Worm (Caenorhabditis elegans) whole organism, midembryonic: ENCODE results near the gene srg-65.

ENCODE experiments used
- T22C8.4 ChIP-seq: fragments of 200-800 bp; sonication (Bioruptor generic); IDR thresholded peaks from 2 replicates; pipeline ENCODE4 v1.3.6; 2022; ENCODE audit warnings: missing genetic modification characterization, missing compliant biosample characterization
- cog-1 ChIP-seq: sonication (generic microtip); optimal IDR thresholded peaks from 2 replicates; lab custom pipeline; 2016; ENCODE audit warnings: missing genetic modification characterization, missing compliant biosample characterization
- flt-1 ChIP-seq: fragments of 200-800 bp; sonication (Bioruptor generic); IDR thresholded peaks from 2 replicates; pipeline ENCODE4 v1.3.6; 2022; ENCODE audit warnings: missing genetic modification characterization, missing compliant biosample characterization
- klf-2 ChIP-seq: fragments of 200-800 bp; sonication (Bioruptor generic); conservative IDR thresholded peaks from 2 replicates; pipeline ENCODE4 v1.3.6; 2022; ENCODE audit warnings: missing genetic modification reagents, missing genetic modification characterization, missing compliant biosample characterization
- med-1 ChIP-seq: sonication (generic microtip); optimal IDR thresholded peaks from 2 replicates; lab custom pipeline; 2017; ENCODE audit warnings: missing genetic modification characterization, mild to moderate bottlenecking, missing compliant biosample characterization, antibody characterized with exemption, missing genetic modification reagents; ENCODE audit not compliant: insufficient read depth
- ref-1 ChIP-seq: fragments of 200-800 bp; sonication (Bioruptor generic); conservative IDR thresholded peaks from 2 replicates; pipeline ENCODE4 v1.3.6; 2022; ENCODE audit warnings: missing genetic modification reagents, missing genetic modification characterization, missing compliant biosample characterization
- tab-1 ChIP-seq: fragments of 200-800 bp; sonication (Bioruptor generic); IDR thresholded peaks from 2 replicates; pipeline ENCODE4 v1.3.6; 2022; ENCODE audit warnings: missing genetic modification characterization, missing compliant biosample characterization
- ztf-23 ChIP-seq: fragments of 200-800 bp; sonication (Bioruptor generic); IDR thresholded peaks from 2 replicates; pipeline ENCODE4 v1.3.6; 2022; ENCODE audit warnings: missing genetic modification reagents, missing genetic modification characterization, missing compliant biosample characterization

DNA sequence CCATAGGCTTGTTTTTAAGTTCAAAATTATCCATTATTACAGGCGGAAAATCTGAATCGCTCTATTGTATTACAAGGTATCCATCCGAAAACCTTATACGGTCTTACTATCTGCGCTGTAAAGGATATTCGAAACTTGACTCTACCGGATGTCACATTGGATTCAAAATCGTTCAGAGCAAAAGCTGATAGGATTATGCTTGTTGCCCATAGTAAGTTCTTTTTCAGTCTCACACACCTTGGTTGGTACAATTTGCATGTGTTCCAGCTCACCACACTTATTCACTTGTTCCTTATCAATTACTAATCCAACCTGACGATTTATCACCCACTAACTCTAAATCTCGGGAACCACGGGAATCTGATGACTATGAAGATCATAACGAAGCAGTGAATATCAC, 42.9 kb upstream of the srg-65 start:
- TF ChIP-seq med-1 (GFP tag; lab: Kevin White, UChicago) = no peak
- TF ChIP-seq ref-1 = no peak
- no peak for TF ChIP-seq klf-2 (GFP tag; lab: Robert Waterston, UW)
- TF ChIP-seq ztf-23 (GFP tag; lab: Robert Waterston, UW) = no peak
- no peak for TF ChIP-seq flt-1 (GFP tag; lab: Robert Waterston, UW)
- TF ChIP-seq T22C8.4 (GFP tag; lab: Robert Waterston, UW) = no peak
- no peak for TF ChIP-seq cog-1 (tag; lab: Kevin White, UChicago)
- TF ChIP-seq tab-1 (GFP tag; lab: Robert Waterston, UW) = no peak
